Fruit fly (Drosophila melanogaster): ENCODE data around the gene alphaSnap.

Gene alphaSnap

DNA sequence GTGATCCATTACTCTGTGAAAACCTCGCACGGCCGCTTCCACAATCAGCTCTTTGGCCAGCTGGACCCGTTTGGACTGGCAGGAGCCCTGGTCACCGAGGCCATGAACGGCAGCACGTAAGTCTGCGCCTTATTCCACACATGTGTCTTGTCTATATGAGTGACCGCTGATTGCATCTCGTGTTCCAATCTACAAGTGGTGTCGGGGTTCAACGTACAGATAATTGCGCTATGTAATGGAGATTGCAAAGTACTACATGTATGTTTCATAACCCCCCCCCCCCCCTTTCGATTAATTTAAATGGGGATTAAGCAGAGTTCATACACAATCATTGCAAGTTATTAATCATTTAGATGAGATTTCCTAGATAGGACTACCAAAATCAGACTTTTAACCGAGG lies 41.4 kb downstream of the alphaSnap start:
- peak; percentile 98 for TF ChIP-seq svp (GFP tag)
- TF ChIP-seq topi (GFP tag; optimal IDR thresholded peaks at IDR 0.05) = no peak

DNA sequence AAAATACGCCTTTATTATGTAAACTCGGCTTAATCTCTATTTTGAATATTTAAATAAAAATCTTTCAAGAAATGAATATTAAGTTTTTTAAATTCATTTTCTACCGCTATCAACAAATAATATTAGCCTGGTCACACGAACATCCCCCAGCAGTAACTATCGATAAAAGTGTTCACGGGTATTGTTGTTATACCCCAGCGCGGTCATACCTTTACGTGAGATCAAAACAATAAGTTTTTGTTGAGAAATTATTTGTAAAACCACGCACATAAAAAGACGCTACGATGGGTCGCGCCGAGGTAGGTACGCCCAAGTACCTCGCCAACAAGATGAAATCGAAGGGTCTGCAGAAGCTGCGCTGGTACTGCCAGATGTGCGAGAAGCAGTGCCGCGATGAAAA lies 43.2 kb downstream of the alphaSnap start, which contains the start of gene kin17:
TSS of gene kin17 (plus strand) at position 195 of the 400 bp plus-strand sequence.
- TF ChIP-seq Lpt (GFP tag; optimal IDR thresholded peaks at IDR 0.05) (no peak), CG9139 (GFP tag; optimal IDR thresholded peaks at IDR 0.05) (no peak), cyc (GFP tag; optimal IDR thresholded peaks at IDR 0.05) (no peak), CG8119 (GFP tag; IDR thresholded peaks at IDR 0.05) (no peak), CG11762 (GFP tag; optimal IDR thresholded peaks at IDR 0.05; ENCODE audit: insufficient read depth) (no peak), CG10669 (GFP tag; optimal IDR thresholded peaks at IDR 0.05) (no peak), fd59A (GFP tag; optimal IDR thresholded peaks at IDR 0.05) (no peak), CG6808 (GFP tag; optimal IDR thresholded peaks at IDR 0.05) (no peak), CG6163 (GFP tag; IDR thresholded peaks at IDR 0.05) (no peak), CG11294 (GFP tag; IDR thresholded peaks at IDR 0.05) (no peak), spab (GFP tag; optimal IDR thresholded peaks at IDR 0.05) (no peak), topi (GFP tag; optimal IDR thresholded peaks at IDR 0.05) (no peak), achi (GFP tag; optimal IDR thresholded peaks at IDR 0.05) (no peak), svp (GFP tag) (no peak), pdm3 (GFP tag; optimal IDR thresholded peaks at IDR 0.05) (no peak), CG34406 (GFP tag; optimal IDR thresholded peaks at IDR 0.05) (no peak), Hr38 (GFP tag; optimal IDR thresholded peaks at IDR 0.05) (no peak), CG6854 (GFP tag; optimal IDR thresholded peaks at IDR 0.05) (no peak), fkh (GFP tag; optimal IDR thresholded peaks at IDR 0.05) (no peak)

DNA sequence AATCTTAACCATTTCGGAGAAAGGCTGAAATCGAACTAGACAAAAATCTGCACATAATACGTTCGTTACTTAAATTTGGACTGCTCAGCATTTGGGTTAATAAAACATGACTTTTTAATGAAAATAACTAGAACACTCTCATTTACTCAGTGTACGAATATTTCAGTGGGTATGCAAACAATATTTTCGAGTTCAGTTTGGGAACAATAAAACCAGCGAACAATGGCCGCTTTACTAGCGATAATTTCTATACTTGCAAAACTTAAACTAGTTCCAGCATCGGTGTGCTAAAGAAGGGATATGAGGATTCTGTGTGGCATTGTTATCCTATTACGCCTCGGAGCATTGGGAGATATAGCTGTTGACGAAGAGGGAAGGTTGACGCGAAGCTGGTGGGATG lies 44.8 kb downstream of the alphaSnap start, which contains the start of gene CG5665:
TSS of gene CG5665 (plus strand) at position 301 of the 400 bp plus-strand sequence.
- no peak for TF ChIP-seq lz (GFP tag; optimal IDR thresholded peaks at IDR 0.05)
- no peak for TF ChIP-seq CG8319 (GFP tag; optimal IDR thresholded peaks at IDR 0.05)
- no peak for TF ChIP-seq Eip75B (GFP tag; optimal IDR thresholded peaks at IDR 0.05)
- no peak for TF ChIP-seq CG6163 (GFP tag; IDR thresholded peaks at IDR 0.05)
- TF ChIP-seq fkh (GFP tag; optimal IDR thresholded peaks at IDR 0.05) = no peak
- TF ChIP-seq Hr39 (GFP tag; optimal IDR thresholded peaks at IDR 0.05) = no peak

DNA sequence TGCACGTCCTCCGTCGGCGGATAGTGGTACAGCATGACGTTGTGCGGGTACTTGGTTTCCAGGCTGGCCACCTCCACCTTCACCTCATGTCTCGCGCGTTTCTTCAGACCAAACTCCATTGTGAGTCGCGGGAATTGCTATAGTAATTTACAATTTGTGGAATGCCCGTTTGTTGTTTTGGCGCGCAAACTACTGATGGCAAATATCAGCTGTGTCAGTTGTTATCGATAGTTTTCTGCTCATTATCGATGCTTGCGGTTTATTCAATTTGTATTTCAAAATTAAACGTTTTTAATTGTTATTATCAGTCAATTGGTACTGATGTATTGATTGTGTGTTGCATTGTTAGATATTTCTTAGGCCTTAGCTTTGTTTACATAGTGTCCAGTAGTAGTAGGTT lies 48.0 kb downstream of the alphaSnap start, which contains the start of gene Prim2:
TSS of gene Prim2 (minus strand) at position 197 of the 400 bp plus-strand sequence.
- no peak for TF ChIP-seq CG3919 (GFP tag; optimal IDR thresholded peaks at IDR 0.05)
- no peak for TF ChIP-seq Sox102F (GFP tag; optimal IDR thresholded peaks at IDR 0.05)
- no peak for TF ChIP-seq CG6792 (GFP tag; optimal IDR thresholded peaks at IDR 0.05)
- TF ChIP-seq esn (GFP tag; optimal IDR thresholded peaks at IDR 0.05) = no peak
- no peak for TF ChIP-seq topi (GFP tag; optimal IDR thresholded peaks at IDR 0.05)
- no peak for TF ChIP-seq pdm3 (GFP tag; optimal IDR thresholded peaks at IDR 0.05)
- no peak for TF ChIP-seq vri (GFP tag; optimal IDR thresholded peaks at IDR 0.05)
- no peak for TF ChIP-seq Hr38 (GFP tag; optimal IDR thresholded peaks at IDR 0.05)
- TF ChIP-seq CG3032 (tag; optimal IDR thresholded peaks at IDR 0.05) = no peak
- TF ChIP-seq OdsH (GFP tag; optimal IDR thresholded peaks at IDR 0.05) = no peak
- TF ChIP-seq eg (GFP tag; IDR thresholded peaks at IDR 0.05) = no peak
- no peak for TF ChIP-seq dac (GFP tag; optimal IDR thresholded peaks at IDR 0.05)
- no peak for TF ChIP-seq CG8319 (GFP tag; optimal IDR thresholded peaks at IDR 0.05)
- no peak for TF ChIP-seq CG15336 (GFP tag; IDR thresholded peaks at IDR 0.05)
- no peak for TF ChIP-seq CG10631 (GFP tag; optimal IDR thresholded peaks at IDR 0.05)
- TF ChIP-seq dsx (GFP tag; optimal IDR thresholded peaks at IDR 0.05; ENCODE audit: poor library complexity, severe bottlenecking) = no peak
- no peak for TF ChIP-seq CG6854 (GFP tag; optimal IDR thresholded peaks at IDR 0.05)

DNA sequence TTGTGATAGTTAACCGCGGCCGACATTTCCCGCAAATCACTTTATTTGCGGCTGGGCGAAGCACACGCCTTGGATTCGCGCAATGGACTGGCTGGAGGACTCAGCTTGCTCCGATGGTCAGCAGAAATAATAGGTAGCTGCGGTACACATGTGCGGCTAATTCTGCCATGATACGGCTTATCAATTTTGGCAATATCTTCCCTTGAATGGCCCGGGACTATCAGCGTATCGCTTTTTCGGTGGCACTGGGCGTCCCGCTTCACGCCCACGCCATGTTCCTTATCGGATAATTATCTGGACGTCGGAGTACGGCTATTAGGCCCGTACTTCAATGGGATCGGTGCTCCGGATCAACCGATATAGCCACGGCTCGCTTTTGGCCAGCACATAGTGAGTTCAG lies 52.6 kb downstream of the alphaSnap start:
- TF ChIP-seq CG6276 (GFP tag; optimal IDR thresholded peaks at IDR 0.05) (no peak), Hr38 (GFP tag; optimal IDR thresholded peaks at IDR 0.05) (no peak), ss (GFP tag; optimal IDR thresholded peaks at IDR 0.05) (no peak), spab (GFP tag; optimal IDR thresholded peaks at IDR 0.05) (no peak), Met (GFP tag; optimal IDR thresholded peaks at IDR 0.05) (no peak), CG6808 (GFP tag; optimal IDR thresholded peaks at IDR 0.05) (no peak), CG15336 (GFP tag; IDR thresholded peaks at IDR 0.05) (no peak), dac (GFP tag; optimal IDR thresholded peaks at IDR 0.05) (no peak), lz (GFP tag; optimal IDR thresholded peaks at IDR 0.05) (no peak)

Measured in whole organism, prepupa.